Worm (Caenorhabditis elegans): Measurements from ENCODE around the gene angl-1.

angl-1 gene

DNA sequence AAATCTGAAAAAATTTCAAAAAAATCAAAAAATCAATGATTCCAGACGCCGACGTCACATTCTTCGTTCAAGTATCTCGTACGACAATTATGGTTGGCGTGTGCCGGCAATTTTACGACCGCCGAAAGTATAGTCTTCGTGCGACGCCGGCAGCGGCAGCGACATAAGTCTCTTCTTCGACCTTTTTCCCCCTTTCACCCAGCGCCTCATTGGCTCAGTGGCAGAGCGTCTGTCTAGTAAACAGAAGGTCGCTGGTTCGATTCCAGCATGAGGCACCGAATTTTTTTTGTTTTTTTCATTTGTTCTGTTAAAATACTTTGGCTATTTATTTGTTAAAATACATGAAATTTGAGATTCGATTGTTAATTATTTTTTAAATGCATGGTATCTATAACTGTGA lies 20.9 kb downstream of the angl-1 start (continued):
- TF ChIP-seq nhr-90 (tag; optimal IDR thresholded peaks at IDR 0.05; ENCODE audit: poor library complexity) (peak; percentile 53), unc-62 (GFP tag; optimal IDR thresholded peaks at IDR 0.05) (no peak), ztf-4 (tag; optimal IDR thresholded peaks at IDR 0.05) (no peak), mab-9 (GFP tag; IDR thresholded peaks at IDR 0.05) (no peak), fkh-10 (GFP tag; optimal IDR thresholded peaks at IDR 0.05) (peak; percentile 4), nhr-11 (tag; optimal IDR thresholded peaks at IDR 0.05) (no peak), alr-1 (tag; optimal IDR thresholded peaks at IDR 0.05; ENCODE audit: borderline replicate concordance) (no peak), zag-1 (tag; optimal IDR thresholded peaks at IDR 0.05) (no peak), sup-37 (GFP tag; optimal IDR thresholded peaks at IDR 0.05) (no peak), elt-2 (tag; optimal IDR thresholded peaks at IDR 0.05) (no peak), unc-30 (tag; optimal IDR thresholded peaks at IDR 0.05) (no peak), snpc-4 (tag; optimal IDR thresholded peaks at IDR 0.05) (no peak), nhr-19 (GFP tag; conservative IDR thresholded peaks at IDR 0.05) (no peak), Y116A8C.19 (tag; optimal IDR thresholded peaks at IDR 0.05; ENCODE audit: borderline replicate concordance) (no peak), unc-86 (tag; optimal IDR thresholded peaks at IDR 0.05) (no peak), egl-27 (tag; optimal IDR thresholded peaks at IDR 0.05) (no peak), swsn-7 (tag; optimal IDR thresholded peaks at IDR 0.05) (peak; percentile 33), irx-1 (tag; optimal IDR thresholded peaks at IDR 0.05) (peak; percentile 2), hlh-17 (GFP tag; optimal IDR thresholded peaks at IDR 0.05; ENCODE audit: borderline replicate concordance) (no peak), pqm-1 (tag; optimal IDR thresholded peaks at IDR 0.05) (no peak), ets-5 (GFP tag; IDR thresholded peaks at IDR 0.05) (no peak), efl-1 (optimal IDR thresholded peaks at IDR 0.05) (peak; percentile 31 to 34), efl-1 (GFP tag; optimal IDR thresholded peaks at IDR 0.05 in 1 of 2) (peak; percentile 33 to 95), dpl-1 (GFP tag; optimal IDR thresholded peaks at IDR 0.05) (peak; percentile 25 to 40 (median 25)), efl-3 (GFP tag; optimal IDR thresholded peaks at IDR 0.05) (no peak), F16B12.6 (tag; optimal IDR thresholded peaks at IDR 0.05) (no peak), C34B4.2 (tag; optimal IDR thresholded peaks at IDR 0.05) (no peak), nhr-85 (tag) (peak; percentile 36), blmp-1 (tag; optimal IDR thresholded peaks at IDR 0.05) (peak; percentile 27), jun-1 (tag; optimal IDR thresholded peaks at IDR 0.05) (peak; percentile 29)

- no peak for TF ChIP-seq efl-3 (GFP tag; optimal IDR thresholded peaks at IDR 0.05)
- no peak for TF ChIP-seq aly-2 (tag; optimal IDR thresholded peaks at IDR 0.05)
- TF ChIP-seq xbp-1 (tag; optimal IDR thresholded peaks at IDR 0.05): no peak
- TF ChIP-seq efl-1 (optimal IDR thresholded peaks at IDR 0.05): no peak
- peak in 1 of 2 experiments; percentile 50 for TF ChIP-seq efl-1 (GFP tag; optimal IDR thresholded peaks at IDR 0.05 in 1 of 2)
- TF ChIP-seq ceh-63 (GFP tag; optimal IDR thresholded peaks at IDR 0.05): no peak
- TF ChIP-seq alr-1 (tag; optimal IDR thresholded peaks at IDR 0.05; ENCODE audit: borderline replicate concordance): no peak
- TF ChIP-seq skn-1 (tag; optimal IDR thresholded peaks at IDR 0.05): no peak
- no peak for TF ChIP-seq C34B4.2 (tag; optimal IDR thresholded peaks at IDR 0.05)
- peak; percentile 93 for TF ChIP-seq blmp-1 (tag; optimal IDR thresholded peaks at IDR 0.05)
- no peak for TF ChIP-seq unc-130 (tag; optimal IDR thresholded peaks at IDR 0.05)
These were observed 22.8 kb downstream of the angl-1 start for ce11 chrV:2675692-2676091.

ce11 chrV:2677648-2678047 lies 24.8 kb downstream of the angl-1 start:
- TF ChIP-seq nhr-19 (GFP tag; conservative IDR thresholded peaks at IDR 0.05) (no peak), vab-15 (tag; optimal IDR thresholded peaks at IDR 0.05) (no peak)

- TF ChIP-seq ets-5 (GFP tag; IDR thresholded peaks at IDR 0.05): no peak
These were observed 30.6 kb downstream of the angl-1 start for ce11 chrV:2683497-2683896.

DNA sequence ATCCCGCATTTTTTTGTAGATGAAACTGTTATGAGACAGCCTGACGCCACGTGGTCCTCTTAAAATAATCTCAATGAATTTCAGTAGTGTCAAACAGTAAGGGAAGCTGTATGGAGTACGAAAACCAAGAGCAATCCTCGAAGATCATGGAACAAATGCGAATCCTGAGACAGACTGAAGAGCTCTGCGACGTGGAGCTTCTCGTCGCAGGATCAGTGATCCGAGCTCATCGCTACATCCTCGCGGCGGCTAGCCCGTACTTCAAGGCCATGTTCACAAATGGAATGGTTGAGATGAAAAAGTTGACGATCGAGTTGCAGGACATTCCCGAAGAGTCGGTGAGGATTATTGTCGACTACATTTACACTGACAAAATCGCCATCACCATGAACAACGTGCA lies 31.3 kb downstream of the angl-1 start:
- TF ChIP-seq nhr-237 (tag; optimal IDR thresholded peaks at IDR 0.05) (no peak), unc-30 (tag; optimal IDR thresholded peaks at IDR 0.05) (no peak), ceh-8 (GFP tag; optimal IDR thresholded peaks at IDR 0.05) (no peak), nhr-12 (tag; optimal IDR thresholded peaks at IDR 0.05) (no peak), egl-27 (tag; optimal IDR thresholded peaks at IDR 0.05) (no peak)
